Fruit fly (Drosophila melanogaster) whole organism, embryonic: ENCODE measurements around the gene hook.

ENCODE experiments used
- Abd-B ChIP-seq: fragments of 200-800 bp; sonication (Bioruptor generic); optimal IDR thresholded peaks from 2 replicates; lab custom pipeline; 2018; ENCODE audit warnings: missing biosample characterization, mild to moderate bottlenecking, missing genetic modification characterization, moderate library complexity
- Adf1 ChIP-seq: fragments of 200-800 bp; sonication (Bioruptor generic); IDR thresholded peaks from 2 replicates; pipeline ENCODE4 v1.3.6; 2022; ENCODE audit warnings: missing biosample characterization, missing genetic modification characterization
- CG11093 ChIP-seq: fragments of 200-800 bp; sonication (Bioruptor generic); IDR thresholded peaks from 3 replicates; pipeline ENCODE4 v1.3.6; 2022; ENCODE audit warnings: missing biosample characterization, missing genetic modification characterization
- CG11398 ChIP-seq: fragments of 200-800 bp; sonication (Bioruptor generic); optimal IDR thresholded peaks from 2 replicates; lab custom pipeline; 2016; ENCODE audit warnings: missing biosample characterization, missing genetic modification characterization
- CG11695 ChIP-seq: fragments of 200-800 bp; sonication (Bioruptor generic); IDR thresholded peaks from 3 replicates; pipeline ENCODE4 v1.3.6; 2022; ENCODE audit warnings: missing biosample characterization, missing genetic modification characterization
- CG11696 ChIP-seq: fragments of 200-800 bp; sonication (Bioruptor generic); IDR thresholded peaks from 2 replicates; pipeline ENCODE4 v1.3.6; 2022; ENCODE audit warnings: missing biosample characterization, missing genetic modification characterization
- CG12155 ChIP-seq: fragments of 200-800 bp; sonication (Bioruptor generic); optimal IDR thresholded peaks from 3 replicates; lab custom pipeline; 2016; ENCODE audit warnings: missing biosample characterization, missing genetic modification characterization
- CG12391 ChIP-seq: fragments of 200-800 bp; sonication (Bioruptor generic); optimal IDR thresholded peaks from 3 replicates; lab custom pipeline; 2018; ENCODE audit warnings: missing biosample characterization, mild to moderate bottlenecking, missing genetic modification characterization, moderate library complexity
- CG13894 ChIP-seq: fragments of 200-800 bp; sonication (Bioruptor generic); optimal IDR thresholded peaks from 3 replicates; lab custom pipeline; 2018; ENCODE audit warnings: missing biosample characterization, mild to moderate bottlenecking, missing genetic modification characterization, moderate library complexity
- CG1602 ChIP-seq: fragments of 200-800 bp; sonication (Bioruptor generic); optimal IDR thresholded peaks from 3 replicates; lab custom pipeline; 2016; ENCODE audit warnings: missing biosample characterization, missing genetic modification characterization
- CG16779 ChIP-seq: fragments of 200-800 bp; sonication (Bioruptor generic); IDR thresholded peaks from 2 replicates; pipeline ENCODE4 v1.3.6; 2022; ENCODE audit warnings: missing biosample characterization, missing genetic modification characterization
- CG2199 ChIP-seq: fragments of 200-800 bp; sonication (Bioruptor generic); IDR thresholded peaks from 3 replicates; pipeline ENCODE4 v1.3.6; 2022; ENCODE audit warnings: missing biosample characterization, missing genetic modification characterization
- CG2875 ChIP-seq: fragments of 200-800 bp; sonication (Bioruptor generic); optimal IDR thresholded peaks from 2 replicates; lab custom pipeline; 2017; ENCODE audit warnings: missing biosample characterization, mild to moderate bottlenecking, missing genetic modification characterization, missing genetic modification reagents
- CG2889 ChIP-seq: fragments of 200-800 bp; sonication (Bioruptor generic); IDR thresholded peaks from 3 replicates; pipeline ENCODE4 v1.3.6; 2022; ENCODE audit warnings: missing biosample characterization, missing genetic modification characterization
- CG30020 ChIP-seq: fragments of 200-800 bp; optimal IDR thresholded peaks from 2 replicates; lab custom pipeline; 2019; ENCODE audit warnings: missing biosample characterization, mild to moderate bottlenecking, missing genetic modification characterization, moderate library complexity
- CG31365 ChIP-seq: fragments of 200-800 bp; sonication (Bioruptor generic); optimal IDR thresholded peaks from 2 replicates; lab custom pipeline; 2018; ENCODE audit warnings: missing biosample characterization, mild to moderate bottlenecking, missing genetic modification characterization
- CG34376 ChIP-seq: fragments of 200-800 bp; sonication (Bioruptor generic); optimal IDR thresholded peaks from 2 replicates; lab custom pipeline; 2018; ENCODE audit warnings: missing biosample characterization, mild to moderate bottlenecking, missing genetic modification characterization
- CG3847 ChIP-seq: fragments of 200-800 bp; sonication (Bioruptor generic); IDR thresholded peaks from 2 replicates; pipeline ENCODE4 v1.3.6; 2022; ENCODE audit warnings: missing biosample characterization, missing genetic modification characterization
- CG42726 ChIP-seq: fragments of 200-800 bp; sonication (Bioruptor generic); IDR thresholded peaks from 2 replicates; pipeline ENCODE4 v1.3.6; 2022; ENCODE audit warnings: missing biosample characterization, missing genetic modification characterization; ENCODE audit not compliant: partially characterized antibody
- CG4404 ChIP-seq: fragments of 200-800 bp; sonication (Bioruptor generic); IDR thresholded peaks from 2 replicates; pipeline ENCODE4 v1.3.6; 2022; ENCODE audit warnings: missing biosample characterization, missing genetic modification characterization
- CG4854 ChIP-seq: fragments of 200-800 bp; sonication (Bioruptor generic); optimal IDR thresholded peaks from 2 replicates; lab custom pipeline; 2016; ENCODE audit warnings: missing biosample characterization, missing genetic modification characterization, inconsistent platforms
- CG6813 ChIP-seq: fragments of 200-800 bp; sonication (Bioruptor generic); optimal IDR thresholded peaks from 2 replicates; lab custom pipeline; 2017; ENCODE audit warnings: missing biosample characterization, missing genetic modification characterization, mild to moderate bottlenecking, moderate library complexity, missing genetic modification reagents
- CG7987 ChIP-seq: fragments of 200-800 bp; sonication (Bioruptor generic); optimal IDR thresholded peaks from 2 replicates; lab custom pipeline; 2018; ENCODE audit warnings: missing biosample characterization, mild to moderate bottlenecking, missing genetic modification characterization, moderate library complexity
- CG8089 ChIP-seq: fragments of 200-800 bp; sonication (Bioruptor generic); optimal IDR thresholded peaks from 3 replicates; lab custom pipeline; 2016; ENCODE audit warnings: missing biosample characterization, missing genetic modification characterization
- CG8359 ChIP-seq: fragments of 200-800 bp; sonication (Bioruptor generic); optimal IDR thresholded peaks from 2 replicates; lab custom pipeline; 2017; ENCODE audit warnings: missing biosample characterization, mild to moderate bottlenecking, missing genetic modification characterization, borderline replicate concordance
- CG9727 ChIP-seq: fragments of 200-800 bp; sonication (Bioruptor generic); optimal IDR thresholded peaks from 3 replicates; lab custom pipeline; 2017; ENCODE audit warnings: missing biosample characterization, mild to moderate bottlenecking, missing genetic modification characterization
- CoRest ChIP-seq: fragments of 200-800 bp; sonication (Bioruptor generic); optimal IDR thresholded peaks from 3 replicates; lab custom pipeline; 2018; ENCODE audit warnings: missing biosample characterization, mild to moderate bottlenecking, missing genetic modification characterization, moderate library complexity
- Dll ChIP-seq: fragments of 200-800 bp; sonication (Bioruptor generic); IDR thresholded peaks from 4 replicates; pipeline ENCODE4 v1.3.6; 2022; ENCODE audit warnings: missing biosample characterization, missing genetic modification characterization; ENCODE audit not compliant: partially characterized antibody
- MESR4 ChIP-seq: fragments of 200-800 bp; sonication (Bioruptor generic); optimal IDR thresholded peaks from 2 replicates; lab custom pipeline; 2018; ENCODE audit warnings: missing biosample characterization, mild to moderate bottlenecking, missing genetic modification characterization, moderate library complexity
- Mrtf ChIP-seq: fragments of 200-800 bp; sonication (Bioruptor generic); IDR thresholded peaks from 3 replicates; pipeline ENCODE4 v1.3.6; 2022; ENCODE audit warnings: missing biosample characterization, missing genetic modification characterization
- NFAT ChIP-seq: fragments of 200-800 bp; sonication (Bioruptor generic); IDR thresholded peaks from 2 replicates; pipeline ENCODE4 v1.3.6; 2022; ENCODE audit warnings: missing biosample characterization, missing genetic modification characterization
- Rfx ChIP-seq: fragments of 200-800 bp; sonication (Bioruptor generic); IDR thresholded peaks from 2 replicates; pipeline ENCODE4 v1.3.6; 2022; ENCODE audit warnings: missing biosample characterization, missing genetic modification characterization
- br ChIP-seq: fragments of >200 bp; optimal IDR thresholded peaks from 2 replicates; lab custom pipeline; 2017
- crc ChIP-seq: fragments of 200-800 bp; sonication (Bioruptor generic); optimal IDR thresholded peaks from 2 replicates; lab custom pipeline; 2016; ENCODE audit warnings: missing biosample characterization, missing genetic modification characterization
- cwo ChIP-seq: fragments of 200-800 bp; sonication (Bioruptor generic); optimal IDR thresholded peaks from 3 replicates; lab custom pipeline; 2017; ENCODE audit warnings: missing biosample characterization, missing genetic modification characterization, mild to moderate bottlenecking, moderate library complexity, missing genetic modification reagents
- dimm ChIP-seq: fragments of 200-800 bp; sonication (Bioruptor generic); IDR thresholded peaks from 2 replicates; pipeline ENCODE4 v1.3.6; 2022; ENCODE audit warnings: missing biosample characterization, missing genetic modification characterization
- dpn ChIP-seq, 2 experiments: fragments of 200-800 bp; sonication (Bioruptor generic); optimal IDR thresholded peaks; 3 replicates each; lab custom pipeline; 2016; ENCODE audit warnings: missing biosample characterization in 2 of 2, missing genetic modification characterization in 2 of 2
- ewg ChIP-seq: fragments of 200-800 bp; sonication (Bioruptor generic); optimal IDR thresholded peaks from 3 replicates; lab custom pipeline; 2017; ENCODE audit warnings: mild to moderate bottlenecking, missing biosample characterization, missing genetic modification reagents, missing genetic modification characterization
- ind ChIP-seq: fragments of 200-800 bp; sonication (Bioruptor generic); optimal IDR thresholded peaks from 3 replicates; lab custom pipeline; 2016; ENCODE audit warnings: missing biosample characterization, missing genetic modification characterization
- ken ChIP-seq: fragments of 200-800 bp; sonication (Bioruptor generic); IDR thresholded peaks from 3 replicates; pipeline ENCODE4 v1.3.6; 2022; ENCODE audit warnings: missing biosample characterization, missing genetic modification characterization
- klu ChIP-seq: fragments of 200-800 bp; sonication (Bioruptor generic); IDR thresholded peaks from 2 replicates; pipeline ENCODE4 v1.3.6; 2022; ENCODE audit warnings: missing biosample characterization, missing genetic modification characterization
- nerfin-2 ChIP-seq: fragments of 200-800 bp; sonication (Bioruptor generic); IDR thresholded peaks from 2 replicates; pipeline ENCODE4 v1.3.6; 2022; ENCODE audit warnings: missing biosample characterization, missing genetic modification characterization; ENCODE audit not compliant: partially characterized antibody
- pros ChIP-seq: fragments of 200-800 bp; sonication (Bioruptor generic); optimal IDR thresholded peaks from 3 replicates; lab custom pipeline; 2019; ENCODE audit warnings: missing biosample characterization, mild to moderate bottlenecking, missing genetic modification characterization, moderate library complexity
- row ChIP-seq: fragments of 200-800 bp; sonication (Bioruptor generic); IDR thresholded peaks from 3 replicates; pipeline ENCODE4 v1.3.6; 2022; ENCODE audit warnings: missing biosample characterization, missing genetic modification characterization
- sna ChIP-seq: fragments of 200-800 bp; sonication (Bioruptor generic); IDR thresholded peaks from 2 replicates; pipeline ENCODE4 v1.3.6; 2022; ENCODE audit warnings: missing biosample characterization, missing genetic modification characterization; ENCODE audit not compliant: partially characterized antibody
- tup ChIP-seq: fragments of 200-800 bp; sonication (Bioruptor generic); optimal IDR thresholded peaks from 2 replicates; lab custom pipeline; 2016; ENCODE audit warnings: missing biosample characterization, mild to moderate bottlenecking, missing genetic modification characterization, moderate library complexity
- vfl ChIP-seq: fragments of 200-800 bp; sonication (Bioruptor generic); optimal IDR thresholded peaks from 2 replicates; lab custom pipeline; 2016; ENCODE audit warnings: missing biosample characterization, missing genetic modification characterization
- wdn ChIP-seq: fragments of 200-800 bp; sonication (Bioruptor generic); IDR thresholded peaks from 2 replicates; pipeline ENCODE4 v1.3.6; 2022; ENCODE audit warnings: missing biosample characterization, missing genetic modification characterization
- wek ChIP-seq: fragments of 200-800 bp; sonication (Bioruptor generic); optimal IDR thresholded peaks from 3 replicates; lab custom pipeline; 2018; ENCODE audit warnings: missing biosample characterization, mild to moderate bottlenecking, missing genetic modification characterization, moderate library complexity
- zen ChIP-seq: fragments of 200-800 bp; sonication (Bioruptor generic); optimal IDR thresholded peaks from 3 replicates; lab custom pipeline; 2018; ENCODE audit warnings: missing biosample characterization, mild to moderate bottlenecking, missing genetic modification characterization, moderate library complexity
- zfh1 ChIP-seq: fragments of 200-800 bp; sonication (Bioruptor generic); IDR thresholded peaks from 3 replicates; pipeline ENCODE4 v1.3.6; 2022; ENCODE audit warnings: missing biosample characterization, missing genetic modification characterization

hook gene

DNA sequence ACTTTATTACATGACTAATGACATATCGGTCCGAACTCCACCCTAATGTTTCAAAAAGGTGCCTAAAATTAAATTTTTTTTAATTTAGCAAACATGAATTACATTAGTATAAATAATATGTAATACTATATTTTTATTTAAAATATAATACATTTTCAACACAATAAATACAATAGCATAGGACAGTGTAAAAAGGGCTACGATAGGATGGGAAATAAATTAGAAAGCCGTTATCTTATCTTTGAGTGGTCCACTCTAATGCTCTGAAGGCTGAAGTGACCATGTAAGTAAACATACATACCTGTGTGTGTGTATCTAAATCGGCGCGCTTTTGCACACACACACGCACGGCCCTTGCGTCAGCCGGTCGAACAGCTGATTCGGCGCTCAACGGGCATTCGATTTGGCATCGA is 30.3 kb downstream of the hook start, which contains the start of gene CG31793 (continued):
- peak; percentile 32 for TF ChIP-seq CG12155 (GFP tag; lab: Kevin White, UChicago)
- TF ChIP-seq NFAT (GFP tag; lab: Robert Waterston, UW), result peak; percentile 41; the same call in 1 of the 2 replicates
- no peak for TF ChIP-seq CG31365 (tag; lab: Kevin White, UChicago)
- no peak for TF ChIP-seq nerfin-2 (GFP tag; lab: Robert Waterston, UW)
- TF ChIP-seq CG16779 (GFP tag; lab: Robert Waterston, UW), result peak; percentile 3; the same call in 1 of the 2 replicates
- peak; percentile 73 for TF ChIP-seq cwo (GFP tag; lab: Kevin White, UChicago)
- TF ChIP-seq Dll (GFP tag; lab: Robert Waterston, UW), result no peak
- peak; percentile 66 for TF ChIP-seq CG34376 (GFP tag; lab: Kevin White, UChicago)
- TF ChIP-seq wdn (GFP tag; lab: Robert Waterston, UW), result no peak
- peak; percentile 4 for TF ChIP-seq zen (tag; lab: Kevin White, UChicago)
- TF ChIP-seq CG11696 (GFP tag; lab: Robert Waterston, UW), result 0 out of 2 replicates have a peak, but pooled peaks have one; percentile 27
- TF ChIP-seq vfl, result no peak
- TF ChIP-seq br (lab: Kevin White, UChicago), result no peak
- no peak for TF ChIP-seq wek (GFP tag; lab: Kevin White, UChicago)
- TF ChIP-seq ewg (GFP tag; lab: Kevin White, UChicago), result no peak
- no peak for TF ChIP-seq Mrtf (GFP tag; lab: Robert Waterston, UW)
- no peak for TF ChIP-seq tup (GFP tag; lab: Kevin White, UChicago)
- TF ChIP-seq dpn (GFP tag; optimal IDR thresholded peaks at IDR 0.05; lab: Kevin White, UChicago), result peak in 1 of 2 experiments; percentile 32
- TF ChIP-seq Abd-B (GFP tag; lab: Kevin White, UChicago), result no peak
- peak; percentile 33 for TF ChIP-seq ind
- no peak for TF ChIP-seq zfh1 (GFP tag; lab: Robert Waterston, UW)
- TF ChIP-seq Adf1 (GFP tag; lab: Robert Waterston, UW), result peak; percentile 26; the same call in 1 of the 2 replicates
- no peak for TF ChIP-seq CG2199
- no peak for TF ChIP-seq ken (GFP tag; lab: Robert Waterston, UW)
- no peak for TF ChIP-seq crc
- peak; percentile 3 for TF ChIP-seq CG1602 (GFP tag; lab: Kevin White, UChicago)
- TF ChIP-seq CG42726 (GFP tag; lab: Robert Waterston, UW), result no peak
- peak; percentile 37 for TF ChIP-seq CG6813 (GFP tag; lab: Kevin White, UChicago)
- TF ChIP-seq dimm, result no peak
- no peak for TF ChIP-seq CG4404 (GFP tag; lab: Robert Waterston, UW)
- TF ChIP-seq CG8089 (GFP tag; lab: Kevin White, UChicago), result no peak
- TF ChIP-seq CG11093 (GFP tag; lab: Robert Waterston, UW), result no peak
- TF ChIP-seq CG2875 (GFP tag; lab: Kevin White, UChicago), result no peak
- no peak for TF ChIP-seq MESR4 (GFP tag; lab: Kevin White, UChicago)
- peak; percentile 51 for TF ChIP-seq CG9727 (GFP tag; lab: Kevin White, UChicago)
- TF ChIP-seq sna (GFP tag; lab: Robert Waterston, UW), result no peak
- TF ChIP-seq klu, result no peak
- no peak for TF ChIP-seq CG7987 (GFP tag; lab: Kevin White, UChicago)
- peak; percentile 72 for TF ChIP-seq CG13894
- TF ChIP-seq CG11695 (GFP tag; lab: Robert Waterston, UW), result peak; percentile 68; the same call in 2 of the 3 replicates
- TF ChIP-seq Rfx (GFP tag; lab: Robert Waterston, UW), result peak; percentile 46; the same call in 1 of the 2 replicates
- no peak for TF ChIP-seq CG4854 (GFP tag; lab: Kevin White, UChicago)
- TF ChIP-seq CoRest, result peak; percentile 65
- TF ChIP-seq row (GFP tag; lab: Robert Waterston, UW), result peak; percentile 67
- TF ChIP-seq CG3847, result 0 out of 2 replicates have a peak, but pooled peaks have one; percentile 12
- no peak for TF ChIP-seq pros (GFP tag; lab: Kevin White, UChicago)
- TF ChIP-seq CG8359 (GFP tag; lab: Kevin White, UChicago), result no peak
- no peak for TF ChIP-seq CG11398 (GFP tag; lab: Kevin White, UChicago)
- TF ChIP-seq CG2889 (GFP tag; lab: Robert Waterston, UW), result no peak
- peak; percentile 4 for TF ChIP-seq CG30020 (tag; lab: Kevin White, UChicago)
- peak; percentile 59 for TF ChIP-seq CG12391
